Fruit fly (Drosophila melanogaster): ENCODE results near the gene Atg4a.

Gene Atg4a

DNA sequence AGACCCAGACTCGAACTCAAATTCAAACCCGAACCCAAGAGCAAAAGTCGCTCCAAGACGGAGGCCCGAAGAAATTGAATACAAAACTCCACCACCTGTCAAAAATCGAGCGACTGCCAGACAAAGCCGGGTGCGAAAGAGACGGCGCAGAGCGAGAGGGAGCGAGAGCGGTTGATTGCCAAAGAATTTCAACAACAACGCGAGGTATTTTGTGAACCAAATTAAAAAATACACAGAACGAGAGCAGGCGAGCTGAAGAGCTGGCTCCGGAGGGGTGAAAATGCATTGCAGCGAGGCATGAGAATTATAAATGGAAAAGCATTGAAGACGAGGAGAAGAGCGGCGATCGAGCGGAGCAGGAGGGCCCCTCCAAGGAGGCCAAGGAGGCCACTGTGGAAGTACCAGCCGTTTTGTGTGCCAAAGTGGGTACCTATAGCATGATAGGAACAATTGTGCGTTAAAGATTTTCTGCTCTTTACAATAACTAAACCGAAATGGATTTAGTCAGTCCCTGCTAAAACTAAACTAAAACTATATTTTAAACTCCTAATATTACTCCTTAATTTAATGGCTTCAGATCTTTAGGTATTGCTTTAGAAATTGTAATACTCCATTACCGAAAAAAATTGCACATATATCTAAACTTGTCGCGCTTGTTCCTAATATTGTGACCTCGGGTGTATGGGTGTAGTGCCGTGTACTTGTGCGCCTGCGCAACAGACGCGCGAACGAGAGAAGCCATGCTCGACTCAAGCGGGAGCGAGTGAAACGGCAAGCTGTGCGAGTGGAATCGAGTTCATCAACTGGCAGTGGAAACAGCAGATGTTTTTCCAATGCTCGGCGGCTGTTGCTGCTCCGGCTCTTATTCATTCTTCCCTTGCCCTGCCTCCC lies 18.0 kb upstream of the Atg4a start (continued):
- TF ChIP-seq Sry-β (GFP tag; optimal IDR thresholded peaks at IDR 0.05), result no peak
- peak in 1 of 2 experiments; percentile 11 for TF ChIP-seq Hr51 (GFP tag; optimal IDR thresholded peaks at IDR 0.05)
- no peak for TF ChIP-seq disco-r (GFP tag; optimal IDR thresholded peaks at IDR 0.05)
- TF ChIP-seq H15 (GFP tag; IDR thresholded peaks at IDR 0.05), result no peak
- TF ChIP-seq unpg (GFP tag; optimal IDR thresholded peaks at IDR 0.05), result peak; percentile 59
- TF ChIP-seq Chrac-16 (GFP tag; optimal IDR thresholded peaks at IDR 0.05), result peak; percentile 43
- no peak for TF ChIP-seq lov (optimal IDR thresholded peaks at IDR 0.05)
- no peak for TF ChIP-seq lov (GFP tag; IDR thresholded peaks at IDR 0.05)
- peak; percentile 26 for TF ChIP-seq Xbp1 (GFP tag; optimal IDR thresholded peaks at IDR 0.05)
- TF ChIP-seq CG16813 (GFP tag; IDR thresholded peaks at IDR 0.05; ENCODE audit: partially characterized antibody), result no peak
- TF ChIP-seq B-H2 (GFP tag; optimal IDR thresholded peaks at IDR 0.05), result no peak
- TF ChIP-seq abd-A (tag; optimal IDR thresholded peaks at IDR 0.05), result no peak
- peak; percentile 2 for TF ChIP-seq Abd-B (GFP tag; optimal IDR thresholded peaks at IDR 0.05)
- peak; percentile 98 for TF ChIP-seq CG11696 (GFP tag; IDR thresholded peaks at IDR 0.05)
- TF ChIP-seq CG17186 (GFP tag; optimal IDR thresholded peaks at IDR 0.05), result no peak
- TF ChIP-seq CG8290 (GFP tag; optimal IDR thresholded peaks at IDR 0.05), result peak; percentile 6
- TF ChIP-seq CG8290 (tag; optimal IDR thresholded peaks at IDR 0.05), result no peak
- TF ChIP-seq gce (GFP tag; IDR thresholded peaks at IDR 0.05), result no peak
- no peak for TF ChIP-seq BtbVII (GFP tag; optimal IDR thresholded peaks at IDR 0.05)
- TF ChIP-seq lilli (GFP tag; optimal IDR thresholded peaks at IDR 0.05), result peak; percentile 16
- peak; percentile 69 for TF ChIP-seq CG7556 (GFP tag; optimal IDR thresholded peaks at IDR 0.05)
- TF ChIP-seq repo (GFP tag; optimal IDR thresholded peaks at IDR 0.05), result no peak
- peak; percentile 35 for TF ChIP-seq gcm (GFP tag; optimal IDR thresholded peaks at IDR 0.05)
- no peak for TF ChIP-seq cg (GFP tag; optimal IDR thresholded peaks at IDR 0.05)
- TF ChIP-seq p53 (GFP tag; optimal IDR thresholded peaks at IDR 0.05), result no peak
- no peak for TF ChIP-seq trh (GFP tag; optimal IDR thresholded peaks at IDR 0.05)
- no peak for TF ChIP-seq Dbx (GFP tag; IDR thresholded peaks at IDR 0.05)
- TF ChIP-seq chm (GFP tag; IDR thresholded peaks at IDR 0.05), result no peak
- no peak for TF ChIP-seq CG2889 (GFP tag; IDR thresholded peaks at IDR 0.05)
- no peak for TF ChIP-seq Opbp (GFP tag; IDR thresholded peaks at IDR 0.05; ENCODE audit: partially characterized antibody)
- peak; percentile 32 for TF ChIP-seq Six4 (GFP tag; optimal IDR thresholded peaks at IDR 0.05)
- TF ChIP-seq bsh (GFP tag; optimal IDR thresholded peaks at IDR 0.05), result peak in 1 of 2 experiments; percentile 48
- TF ChIP-seq CG7271 (tag; optimal IDR thresholded peaks at IDR 0.05), result no peak
- peak; percentile 69 for TF ChIP-seq CG14710 (tag; optimal IDR thresholded peaks at IDR 0.05)
- no peak for TF ChIP-seq CG7987 (GFP tag; optimal IDR thresholded peaks at IDR 0.05)
- TF ChIP-seq Bteb2 (GFP tag; optimal IDR thresholded peaks at IDR 0.05), result no peak
- no peak for TF ChIP-seq CG18011 (GFP tag; optimal IDR thresholded peaks at IDR 0.05)
- peak in 1 of 3 experiments; percentile 88 for TF ChIP-seq lola (GFP tag; optimal IDR thresholded peaks at IDR 0.05)
- no peak for TF ChIP-seq oc (tag; optimal IDR thresholded peaks at IDR 0.05)
- TF ChIP-seq nerfin-1 (tag; optimal IDR thresholded peaks at IDR 0.05), result peak; percentile 10
- no peak for TF ChIP-seq H2.0 (GFP tag; IDR thresholded peaks at IDR 0.05)
- no peak for TF ChIP-seq ap (GFP tag; IDR thresholded peaks at IDR 0.05)
- no peak for TF ChIP-seq HmgD (GFP tag; optimal IDR thresholded peaks at IDR 0.05)
- TF ChIP-seq CG31441 (GFP tag; IDR thresholded peaks at IDR 0.05), result peak; percentile 76
- no peak for TF ChIP-seq pan (optimal IDR thresholded peaks at IDR 0.05)
- no peak for TF ChIP-seq pan (GFP tag; optimal IDR thresholded peaks at IDR 0.05 in 1 of 2, IDR thresholded peaks at IDR 0.05 in 1 of 2)
- TF ChIP-seq cato (GFP tag; optimal IDR thresholded peaks at IDR 0.05; ENCODE audit: borderline replicate concordance), result no peak
- no peak for TF ChIP-seq CG11560 (tag; IDR thresholded peaks at IDR 0.05)
- peak; percentile 27 for TF ChIP-seq pnt (GFP tag; optimal IDR thresholded peaks at IDR 0.05)

All from whole organism, embryonic.